Fruit fly (Drosophila melanogaster) whole organism, embryonic: ENCODE measurements around the gene syd.

Experiments
- Antp ChIP-seq: fragments of 200-800 bp; sonication (Bioruptor generic); optimal IDR thresholded peaks from 3 replicates; lab custom pipeline; 2016; ENCODE audit warnings: missing biosample characterization, missing genetic modification characterization
- CG10462 ChIP-seq: fragments of 200-800 bp; sonication (Bioruptor generic); optimal IDR thresholded peaks from 2 replicates; lab custom pipeline; 2016; ENCODE audit warnings: missing biosample characterization, missing genetic modification characterization
- CG10543 ChIP-seq: fragments of 200-800 bp; sonication (Bioruptor generic); optimal IDR thresholded peaks from 3 replicates; lab custom pipeline; 2017; ENCODE audit warnings: missing biosample characterization, mild to moderate bottlenecking, missing genetic modification characterization, moderate library complexity
- CG12219 ChIP-seq: fragments of 200-800 bp; sonication (Bioruptor generic); optimal IDR thresholded peaks from 3 replicates; lab custom pipeline; 2018; ENCODE audit warnings: missing biosample characterization, mild to moderate bottlenecking, missing genetic modification characterization
- CG13287 ChIP-seq: fragments of 200-800 bp; sonication (Bioruptor generic); IDR thresholded peaks from 2 replicates; pipeline ENCODE4 v1.3.6; 2022; ENCODE audit warnings: missing biosample characterization, missing genetic modification characterization; ENCODE audit not compliant: partially characterized antibody
- CG14965 ChIP-seq: fragments of 200-800 bp; sonication (Bioruptor generic); optimal IDR thresholded peaks from 2 replicates; lab custom pipeline; 2016; ENCODE audit warnings: missing biosample characterization, missing genetic modification characterization, borderline replicate concordance
- CG17328 ChIP-seq: fragments of 200-800 bp; sonication (Bioruptor generic); IDR thresholded peaks from 2 replicates; pipeline ENCODE4 v1.3.6; 2022; ENCODE audit warnings: missing biosample characterization, missing genetic modification characterization
- CG17612 ChIP-seq: fragments of 200-800 bp; sonication (Bioruptor generic); IDR thresholded peaks from 2 replicates; pipeline ENCODE4 v1.3.6; 2022; ENCODE audit warnings: missing biosample characterization, missing genetic modification characterization
- CG31388 ChIP-seq: fragments of 200-800 bp; sonication (Bioruptor generic); optimal IDR thresholded peaks from 2 replicates; lab custom pipeline; 2016; ENCODE audit warnings: missing biosample characterization, missing genetic modification characterization
- CG32767 ChIP-seq: fragments of 200-800 bp; sonication (Bioruptor generic); IDR thresholded peaks from 2 replicates; pipeline ENCODE4 v1.3.6; 2022; ENCODE audit warnings: missing biosample characterization, missing genetic modification characterization
- CG33213 ChIP-seq: fragments of 200-800 bp; sonication (Bioruptor generic); optimal IDR thresholded peaks from 3 replicates; lab custom pipeline; 2016; ENCODE audit warnings: missing biosample characterization, missing genetic modification characterization
- CG6654 ChIP-seq: fragments of 200-800 bp; sonication (Bioruptor generic); optimal IDR thresholded peaks from 2 replicates; lab custom pipeline; 2017; ENCODE audit warnings: missing biosample characterization, mild to moderate bottlenecking, missing genetic modification characterization
- CG7745 ChIP-seq: fragments of 200-800 bp; sonication (Bioruptor generic); optimal IDR thresholded peaks from 2 replicates; lab custom pipeline; 2018; ENCODE audit warnings: missing biosample characterization, mild to moderate bottlenecking, missing genetic modification characterization, moderate library complexity
- CG9817 ChIP-seq: fragments of 200-800 bp; sonication (Bioruptor generic); optimal IDR thresholded peaks from 2 replicates; lab custom pipeline; 2018; ENCODE audit warnings: missing biosample characterization, mild to moderate bottlenecking, missing genetic modification characterization, moderate library complexity
- Camta ChIP-seq: fragments of 200-800 bp; sonication (Bioruptor generic); optimal IDR thresholded peaks from 2 replicates; lab custom pipeline; 2016; ENCODE audit warnings: missing biosample characterization, missing genetic modification characterization
- H15 ChIP-seq: fragments of 200-800 bp; sonication (Bioruptor generic); IDR thresholded peaks from 3 replicates; pipeline ENCODE4 v1.3.6; 2022; ENCODE audit warnings: missing biosample characterization, missing genetic modification characterization
- HHEX ChIP-seq: fragments of 200-800 bp; sonication (Bioruptor generic); optimal IDR thresholded peaks from 3 replicates; lab custom pipeline; 2017; ENCODE audit warnings: missing biosample characterization, mild to moderate bottlenecking, missing genetic modification characterization, missing genetic modification reagents
- HmgD ChIP-seq: fragments of 200-800 bp; sonication (Bioruptor generic); optimal IDR thresholded peaks from 3 replicates; lab custom pipeline; 2016; ENCODE audit warnings: missing biosample characterization, missing genetic modification characterization
- Hmr ChIP-seq: fragments of 200-800 bp; sonication (Bioruptor generic); optimal IDR thresholded peaks from 3 replicates; lab custom pipeline; 2017; ENCODE audit warnings: mild to moderate bottlenecking, missing biosample characterization, missing genetic modification reagents, missing genetic modification characterization
- Lhr ChIP-seq: fragments of 200-800 bp; sonication (Bioruptor generic); optimal IDR thresholded peaks from 3 replicates; lab custom pipeline; 2017; ENCODE audit warnings: mild to moderate bottlenecking, missing biosample characterization, missing genetic modification reagents, missing genetic modification characterization
- Lim3 ChIP-seq: fragments of 200-800 bp; sonication (Bioruptor generic); IDR thresholded peaks from 2 replicates; pipeline ENCODE4 v1.3.6; 2022; ENCODE audit warnings: missing biosample characterization, missing genetic modification characterization
- Lpt ChIP-seq: fragments of >200 bp; optimal IDR thresholded peaks from 2 replicates; lab custom pipeline; 2018; ENCODE audit warnings: missing biosample characterization, missing genetic modification characterization
- Mad ChIP-seq: fragments of 200-800 bp; sonication (Bioruptor generic); optimal IDR thresholded peaks from 2 replicates; lab custom pipeline; 2016; ENCODE audit warnings: missing biosample characterization, missing genetic modification characterization
- Usf ChIP-seq: fragments of 200-800 bp; sonication (Bioruptor generic); optimal IDR thresholded peaks from 2 replicates; lab custom pipeline; 2017; ENCODE audit warnings: missing genotype, missing biosample characterization, missing genetic modification characterization
- bab2 ChIP-seq: fragments of 200-800 bp; sonication (Bioruptor generic); optimal IDR thresholded peaks from 2 replicates; lab custom pipeline; 2016; ENCODE audit warnings: missing biosample characterization, missing genetic modification characterization
- bowl ChIP-seq: fragments of 200-800 bp; sonication (Bioruptor generic); IDR thresholded peaks from 2 replicates; pipeline ENCODE4 v1.3.6; 2022; ENCODE audit warnings: missing biosample characterization, missing genetic modification characterization
- bsh ChIP-seq, 2 experiments: fragments of 200-800 bp; sonication (Bioruptor generic); optimal IDR thresholded peaks; 2 replicates each; lab custom pipeline; 2017 to 2018; ENCODE audit warnings: mild to moderate bottlenecking in 2 of 2, missing biosample characterization in 2 of 2, missing genetic modification characterization in 2 of 2, moderate library complexity in 1 of 2
- cato ChIP-seq: fragments of 200-800 bp; sonication (Bioruptor generic); optimal IDR thresholded peaks from 2 replicates; lab custom pipeline; 2016; ENCODE audit warnings: missing biosample characterization, missing genetic modification characterization, borderline replicate concordance
- chif ChIP-seq, 2 experiments: fragments of 200-800 bp; sonication (Bioruptor generic); optimal IDR thresholded peaks; 3 replicates each; lab custom pipeline; 2016; ENCODE audit warnings: missing biosample characterization in 2 of 2, missing genetic modification characterization in 2 of 2
- cwo ChIP-seq: fragments of 200-800 bp; sonication (Bioruptor generic); optimal IDR thresholded peaks from 3 replicates; lab custom pipeline; 2017; ENCODE audit warnings: missing biosample characterization, missing genetic modification characterization, mild to moderate bottlenecking, moderate library complexity, missing genetic modification reagents
- fru ChIP-seq: fragments of >200 bp; optimal IDR thresholded peaks from 2 replicates; lab custom pipeline; 2017
- ham ChIP-seq: fragments of 200-800 bp; sonication (Bioruptor generic); IDR thresholded peaks from 2 replicates; pipeline ENCODE4 v1.3.6; 2022; ENCODE audit warnings: missing biosample characterization, missing genetic modification characterization
- ind ChIP-seq: fragments of 200-800 bp; sonication (Bioruptor generic); optimal IDR thresholded peaks from 3 replicates; lab custom pipeline; 2016; ENCODE audit warnings: missing biosample characterization, missing genetic modification characterization
- kah ChIP-seq: fragments of 200-800 bp; sonication (Bioruptor generic); optimal IDR thresholded peaks from 2 replicates; lab custom pipeline; 2018; ENCODE audit warnings: missing biosample characterization, mild to moderate bottlenecking, missing genetic modification characterization
- klu ChIP-seq: fragments of 200-800 bp; sonication (Bioruptor generic); IDR thresholded peaks from 2 replicates; pipeline ENCODE4 v1.3.6; 2022; ENCODE audit warnings: missing biosample characterization, missing genetic modification characterization
- lilli ChIP-seq: fragments of 200-800 bp; sonication (Bioruptor generic); optimal IDR thresholded peaks from 3 replicates; lab custom pipeline; 2016; ENCODE audit warnings: missing biosample characterization, missing genetic modification characterization
- mirr ChIP-seq: fragments of 200-800 bp; sonication (Bioruptor generic); optimal IDR thresholded peaks from 3 replicates; lab custom pipeline; 2018; ENCODE audit warnings: missing biosample characterization, mild to moderate bottlenecking, missing genetic modification characterization
- nerfin-2 ChIP-seq: fragments of 200-800 bp; sonication (Bioruptor generic); IDR thresholded peaks from 2 replicates; pipeline ENCODE4 v1.3.6; 2022; ENCODE audit warnings: missing biosample characterization, missing genetic modification characterization; ENCODE audit not compliant: partially characterized antibody
- peb ChIP-seq: fragments of 200-800 bp; sonication (Bioruptor generic); IDR thresholded peaks from 2 replicates; pipeline ENCODE4 v1.3.6; 2022; ENCODE audit warnings: missing biosample characterization, missing genetic modification characterization
- pros ChIP-seq: fragments of 200-800 bp; sonication (Bioruptor generic); optimal IDR thresholded peaks from 3 replicates; lab custom pipeline; 2019; ENCODE audit warnings: missing biosample characterization, mild to moderate bottlenecking, missing genetic modification characterization, moderate library complexity
- psq ChIP-seq: fragments of 200-800 bp; sonication (Bioruptor generic); optimal IDR thresholded peaks from 2 replicates; lab custom pipeline; 2017; ENCODE audit warnings: missing biosample characterization, missing genetic modification characterization
- pum ChIP-seq: fragments of 200-800 bp; sonication (Bioruptor generic); optimal IDR thresholded peaks from 2 replicates; lab custom pipeline; 2016; ENCODE audit warnings: missing biosample characterization, missing genetic modification characterization
- sc ChIP-seq, 3 experiments: fragments of >200 bp in 2 of 3; fragments of 200-800 bp in 1 of 3; sonication (Bioruptor generic) in 1 of 3; optimal IDR thresholded peaks; 2 replicates in 2 of 3; 3 replicates in 1 of 3; lab custom pipeline; 2017; ENCODE audit warnings: mild to moderate bottlenecking in 1 of 3, missing biosample characterization in 1 of 3, missing genetic modification characterization in 1 of 3, missing genetic modification reagents in 1 of 3
- schlank ChIP-seq: fragments of 200-800 bp; sonication (Bioruptor generic); optimal IDR thresholded peaks from 2 replicates; lab custom pipeline; 2018; ENCODE audit warnings: missing biosample characterization, mild to moderate bottlenecking, missing genetic modification characterization
- seq ChIP-seq: fragments of 200-800 bp; sonication (Bioruptor generic); IDR thresholded peaks from 2 replicates; pipeline ENCODE4 v1.3.6; 2022; ENCODE audit warnings: missing biosample characterization, missing genetic modification characterization
- sisA ChIP-seq: fragments of 200-800 bp; sonication (Bioruptor generic); IDR thresholded peaks from 2 replicates; pipeline ENCODE4 v1.3.6; 2022; ENCODE audit warnings: missing biosample characterization, missing genetic modification characterization
- slbo ChIP-seq: fragments of 200-800 bp; sonication (Bioruptor generic); IDR thresholded peaks from 2 replicates; pipeline ENCODE4 v1.3.6; 2022; ENCODE audit warnings: missing biosample characterization, missing genetic modification characterization
- sna ChIP-seq: fragments of 200-800 bp; sonication (Bioruptor generic); IDR thresholded peaks from 2 replicates; pipeline ENCODE4 v1.3.6; 2022; ENCODE audit warnings: missing biosample characterization, missing genetic modification characterization; ENCODE audit not compliant: partially characterized antibody
- vnd ChIP-seq: fragments of 200-800 bp; sonication (Bioruptor generic); IDR thresholded peaks from 3 replicates; pipeline ENCODE4 v1.3.6; 2022; ENCODE audit warnings: missing biosample characterization, missing genetic modification characterization; ENCODE audit not compliant: partially characterized antibody
- zfh1 ChIP-seq: fragments of 200-800 bp; sonication (Bioruptor generic); IDR thresholded peaks from 3 replicates; pipeline ENCODE4 v1.3.6; 2022; ENCODE audit warnings: missing biosample characterization, missing genetic modification characterization
- zfh2 ChIP-seq: fragments of 200-800 bp; sonication (Bioruptor generic); optimal IDR thresholded peaks from 2 replicates; lab custom pipeline; 2016; ENCODE audit warnings: missing biosample characterization, missing genetic modification characterization

syd gene

DNA sequence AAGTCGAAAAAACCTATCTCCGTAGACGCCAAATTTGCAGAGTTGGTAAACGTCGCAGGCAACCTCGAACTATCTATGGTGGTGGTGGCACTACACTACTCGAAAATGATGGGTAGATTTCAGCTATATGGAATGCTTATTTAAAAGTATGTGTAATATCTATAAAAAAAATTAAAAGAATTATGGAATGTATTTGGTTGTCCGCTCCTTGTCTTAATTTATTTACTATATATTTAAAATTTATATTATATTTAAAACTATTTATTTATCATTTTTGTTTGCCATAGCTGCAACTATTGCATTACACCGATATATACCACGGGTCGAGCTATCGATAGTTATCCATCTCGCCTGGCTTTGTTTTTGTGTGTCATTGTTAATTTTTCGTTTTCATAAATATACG, 40.2 kb upstream of the syd start, which contains the start of the genes HP4 and CG8209 (continued):
- peak; percentile 95 for TF ChIP-seq vnd (GFP tag; lab: Robert Waterston, UW)
- no peak for TF ChIP-seq CG14965 (GFP tag; lab: Kevin White, UChicago)
- peak; percentile 54 for TF ChIP-seq Antp (GFP tag; lab: Kevin White, UChicago)
- no peak for TF ChIP-seq CG7745 (tag; lab: Kevin White, UChicago)
- TF ChIP-seq zfh1 (GFP tag; lab: Robert Waterston, UW) = peak; percentile 88
- TF ChIP-seq pros = no peak
- peak; percentile 81 for TF ChIP-seq CG10543 (GFP tag; lab: Kevin White, UChicago)
- TF ChIP-seq Usf (GFP tag; lab: Kevin White, UChicago) = peak; percentile 5
- peak; percentile 49 for TF ChIP-seq CG10462 (GFP tag; lab: Kevin White, UChicago)
- no peak for TF ChIP-seq mirr (GFP tag; lab: Kevin White, UChicago)
- peak; percentile 77 for TF ChIP-seq CG9817 (tag; lab: Kevin White, UChicago)
- no peak for TF ChIP-seq CG17612 (GFP tag; lab: Robert Waterston, UW)
- peak; percentile 44 for TF ChIP-seq pum
- peak; percentile 76; the same call in 2 of the 3 replicates for TF ChIP-seq H15
- TF ChIP-seq CG6654 (GFP tag; lab: Kevin White, UChicago) = peak; percentile 19
- TF ChIP-seq ind (GFP tag; lab: Kevin White, UChicago) = peak; percentile 82
- peak; percentile 27 for TF ChIP-seq CG12219
- TF ChIP-seq schlank (tag; lab: Kevin White, UChicago) = peak; percentile 14
- no peak for TF ChIP-seq Camta (GFP tag; lab: Kevin White, UChicago)
- peak; percentile 64; the same call in 1 of the 2 replicates for TF ChIP-seq klu (GFP tag; lab: Robert Waterston, UW)
- TF ChIP-seq kah (GFP tag; lab: Kevin White, UChicago) = peak; percentile 57
- peak; percentile 89 for TF ChIP-seq CG17328 (GFP tag; lab: Robert Waterston, UW)
- no peak for TF ChIP-seq ham (GFP tag; lab: Robert Waterston, UW)
- peak; percentile 72 for TF ChIP-seq nerfin-2 (GFP tag; lab: Robert Waterston, UW)
- TF ChIP-seq cwo (GFP tag; lab: Kevin White, UChicago) = peak; percentile 65
- TF ChIP-seq sisA (GFP tag; lab: Robert Waterston, UW) = peak; percentile 86
- no peak for TF ChIP-seq HmgD (GFP tag; lab: Kevin White, UChicago)
- TF ChIP-seq CG13287 = peak; percentile 98
- peak; percentile 88 for TF ChIP-seq Hmr (GFP tag; lab: Kevin White, UChicago)
- peak in 1 of 2 experiments; percentile 36 for TF ChIP-seq chif (GFP tag; optimal IDR thresholded peaks at IDR 0.05; lab: Kevin White, UChicago)
- peak; percentile 70 for TF ChIP-seq bab2 (GFP tag; lab: Kevin White, UChicago)
- peak; percentile 45; the same call in 1 of the 2 replicates for TF ChIP-seq peb
- peak; percentile 66 for TF ChIP-seq CG32767 (GFP tag; lab: Robert Waterston, UW)
- TF ChIP-seq Lim3 (GFP tag; lab: Robert Waterston, UW) = no peak
- TF ChIP-seq seq (GFP tag; lab: Robert Waterston, UW) = peak; percentile 82
- TF ChIP-seq lilli (GFP tag; lab: Kevin White, UChicago) = peak; percentile 79
- TF ChIP-seq psq (GFP tag; lab: Kevin White, UChicago) = peak; percentile 67
- TF ChIP-seq bsh (GFP tag; optimal IDR thresholded peaks at IDR 0.05; lab: Kevin White, UChicago) = peak; percentile 13 to 85
- no peak for TF ChIP-seq CG31388 (GFP tag; lab: Kevin White, UChicago)
- peak; percentile 36 for TF ChIP-seq Lhr
- no peak for TF ChIP-seq bowl (GFP tag; lab: Robert Waterston, UW)
- TF ChIP-seq sc (optimal IDR thresholded peaks at IDR 0.05; lab: Kevin White, UChicago) = no peak
- TF ChIP-seq sc (GFP tag; optimal IDR thresholded peaks at IDR 0.05; lab: Kevin White, UChicago) = peak; percentile 56
- TF ChIP-seq zfh2 (GFP tag; lab: Kevin White, UChicago) = peak; percentile 76
- peak; percentile 69 for TF ChIP-seq Mad (GFP tag; lab: Kevin White, UChicago)
- no peak for TF ChIP-seq Lpt (GFP tag; lab: Kevin White, UChicago)
- TF ChIP-seq CG33213 (GFP tag; lab: Kevin White, UChicago) = peak; percentile 17
- TF ChIP-seq slbo (GFP tag; lab: Robert Waterston, UW) = peak; percentile 94
- TF ChIP-seq sna = peak; percentile 96
- peak; percentile 76 for TF ChIP-seq HHEX
- no peak for TF ChIP-seq fru
- peak; percentile 60 for TF ChIP-seq cato (GFP tag; lab: Kevin White, UChicago)
